Worm (Caenorhabditis elegans) whole organism, L4/young adult: ENCODE results near the gene txdc-9.

Experiments
- dao-5 ChIP-seq: sonication (generic microtip); optimal IDR thresholded peaks from 2 replicates; lab custom pipeline; 2016; ENCODE audit warnings: missing genotype, missing genetic modification characterization, moderate library complexity, missing compliant biosample characterization
- him-1 ChIP-seq: sonication (generic microtip); optimal IDR thresholded peaks from 2 replicates; lab custom pipeline; 2016; ENCODE audit warnings: missing genotype, missing genetic modification reagents, missing genetic modification characterization, missing compliant biosample characterization

ce11 chrIII:6420995-6421404 is 11.0 kb upstream of the txdc-9 start:
- no peak for TF ChIP-seq him-1 (tag; lab: Kevin White, UChicago)
- no peak for TF ChIP-seq dao-5 (tag; lab: Kevin White, UChicago)
